Worm (Caenorhabditis elegans): ENCODE data around the gene grwd-1.

Gene grwd-1

DNA sequence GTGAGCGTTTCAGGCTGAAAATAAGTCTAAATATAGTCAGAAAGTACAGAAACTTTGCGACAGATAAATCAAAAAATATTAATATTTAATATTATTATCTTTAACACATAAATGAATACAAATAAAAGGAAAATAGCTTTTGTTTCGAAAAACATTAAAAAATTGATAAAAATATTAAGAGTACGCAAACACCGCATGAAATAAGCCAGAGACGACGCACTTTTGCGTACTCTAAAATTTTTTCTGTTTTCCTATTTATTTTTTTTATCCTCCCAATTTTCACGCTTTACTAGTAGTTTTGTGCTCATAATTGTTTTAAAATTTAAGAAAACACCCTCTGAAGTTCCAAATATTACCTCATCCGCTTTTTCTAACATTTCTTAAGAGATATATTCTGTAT, at the start of gene grwd-1, which contains the start of gene rbm-42:
grwd-1 (plus strand) TSS at position 328 of the 400 bp plus-strand sequence.
rbm-42 (minus strand) TSS at position 93 of the 400 bp plus-strand sequence.
- TF ChIP-seq nhr-67 (tag; optimal IDR thresholded peaks at IDR 0.05) (no peak), jun-1 (tag; optimal IDR thresholded peaks at IDR 0.05) (no peak), mml-1 (tag; optimal IDR thresholded peaks at IDR 0.05) (no peak), nfya-1 (tag; optimal IDR thresholded peaks at IDR 0.05; ENCODE audit: insufficient read depth) (no peak), elt-3 (tag; optimal IDR thresholded peaks at IDR 0.05) (no peak), pha-4 (tag; optimal IDR thresholded peaks at IDR 0.05) (peak; percentile 76), lin-15B (tag; optimal IDR thresholded peaks at IDR 0.05) (peak; percentile 26), lsy-12 (tag; optimal IDR thresholded peaks at IDR 0.05) (no peak), nhr-11 (tag; optimal IDR thresholded peaks at IDR 0.05) (no peak), ceh-9 (tag; optimal IDR thresholded peaks at IDR 0.05) (no peak), unc-62 (GFP tag; optimal IDR thresholded peaks at IDR 0.05) (no peak), nhr-12 (tag; optimal IDR thresholded peaks at IDR 0.05) (no peak), eor-1 (tag; optimal IDR thresholded peaks at IDR 0.05) (no peak), lin-39 (tag; optimal IDR thresholded peaks at IDR 0.05) (no peak), egl-5 (tag; optimal IDR thresholded peaks at IDR 0.05) (no peak), snpc-4 (tag; optimal IDR thresholded peaks at IDR 0.05) (no peak), unc-39 (tag; optimal IDR thresholded peaks at IDR 0.05) (no peak)

DNA sequence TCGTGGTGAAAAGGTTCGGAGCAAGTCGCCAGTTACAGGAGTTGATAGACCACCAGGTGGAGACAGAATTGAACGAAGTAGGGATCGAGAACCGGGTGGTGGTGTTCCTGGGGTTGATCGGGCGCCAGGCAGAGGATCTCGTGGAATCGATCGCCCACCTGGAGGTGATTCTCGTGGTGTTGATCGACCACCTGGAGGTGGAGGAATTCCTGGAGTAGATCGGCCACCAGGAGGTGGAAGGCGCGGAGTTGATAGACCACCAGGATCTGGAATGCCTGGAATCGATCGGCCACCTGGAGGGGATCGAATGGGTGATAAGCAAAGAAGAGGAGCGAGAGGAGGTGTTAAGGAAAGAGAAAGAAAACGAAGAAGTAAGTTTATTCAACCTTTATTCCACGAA, 47.8 kb upstream of the grwd-1 start:
- no peak for TF ChIP-seq unc-62 (GFP tag; optimal IDR thresholded peaks at IDR 0.05)
- no peak for TF ChIP-seq unc-39 (tag; optimal IDR thresholded peaks at IDR 0.05)
- TF ChIP-seq mdl-1 (tag; optimal IDR thresholded peaks at IDR 0.05), result no peak
- TF ChIP-seq tbx-2 (tag; optimal IDR thresholded peaks at IDR 0.05), result no peak
- no peak for TF ChIP-seq nhr-28 (tag; optimal IDR thresholded peaks at IDR 0.05)
- TF ChIP-seq ama-1 (optimal IDR thresholded peaks at IDR 0.05), result no peak
- no peak for TF ChIP-seq elt-2 (tag; optimal IDR thresholded peaks at IDR 0.05)
- no peak for TF ChIP-seq ztf-11 (tag; optimal IDR thresholded peaks at IDR 0.05)
- no peak for TF ChIP-seq ceh-16 (tag; optimal IDR thresholded peaks at IDR 0.05)
- TF ChIP-seq ceh-82 (tag; optimal IDR thresholded peaks at IDR 0.05), result no peak
- TF ChIP-seq elt-1 (tag; optimal IDR thresholded peaks at IDR 0.05), result no peak
- no peak for TF ChIP-seq egl-5 (tag; optimal IDR thresholded peaks at IDR 0.05)
- TF ChIP-seq nhr-77 (tag; optimal IDR thresholded peaks at IDR 0.05), result no peak
- TF ChIP-seq eor-1 (tag; optimal IDR thresholded peaks at IDR 0.05), result no peak
- no peak for TF ChIP-seq lsy-12 (tag; optimal IDR thresholded peaks at IDR 0.05)

DNA sequence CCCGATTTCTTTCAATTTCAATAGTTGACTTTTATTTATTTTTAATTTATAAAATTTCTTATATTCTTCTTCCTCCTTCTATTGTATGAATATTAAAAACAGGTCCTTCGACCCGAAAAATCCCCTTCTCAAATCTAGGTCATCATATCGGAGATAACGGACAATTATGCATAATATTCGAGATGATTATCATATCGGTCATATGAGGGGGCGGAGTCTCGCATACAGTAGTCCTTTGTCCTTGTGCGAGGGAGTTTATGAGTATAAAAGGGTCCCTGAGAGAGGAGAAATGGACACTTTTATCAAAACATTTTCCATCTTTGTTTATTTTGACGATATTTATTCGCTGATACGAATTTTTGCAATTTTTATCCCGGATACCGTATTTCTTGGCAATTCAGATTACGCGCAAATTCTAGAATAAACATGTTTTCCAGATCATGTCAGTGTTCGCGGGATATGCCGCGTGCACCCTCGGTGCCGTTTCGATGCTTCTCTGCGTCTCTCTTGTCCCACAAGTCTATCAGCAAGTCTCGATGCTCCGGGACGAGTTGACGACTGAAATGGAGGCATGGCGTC, 46.3 kb upstream of the grwd-1 start, which contains the start of gene dpy-17:
dpy-17 (plus strand) TSS at position 438 of the 579 bp plus-strand sequence.
- TF ChIP-seq elt-3 (tag; optimal IDR thresholded peaks at IDR 0.05), result no peak
- no peak for TF ChIP-seq zag-1 (tag; optimal IDR thresholded peaks at IDR 0.05)
- no peak for TF ChIP-seq ceh-16 (tag; optimal IDR thresholded peaks at IDR 0.05)
- TF ChIP-seq ztf-11 (tag; optimal IDR thresholded peaks at IDR 0.05), result no peak
- TF ChIP-seq aly-2 (tag; optimal IDR thresholded peaks at IDR 0.05), result no peak
- no peak for TF ChIP-seq fkh-2 (tag; optimal IDR thresholded peaks at IDR 0.05)
- no peak for TF ChIP-seq ceh-82 (tag; optimal IDR thresholded peaks at IDR 0.05)
- TF ChIP-seq ama-1 (optimal IDR thresholded peaks at IDR 0.05), result no peak
- TF ChIP-seq snpc-4 (tag; optimal IDR thresholded peaks at IDR 0.05), result no peak
- no peak for TF ChIP-seq mml-1 (tag; optimal IDR thresholded peaks at IDR 0.05)
- TF ChIP-seq lin-15B (tag; optimal IDR thresholded peaks at IDR 0.05), result no peak
- TF ChIP-seq R02D3.7 (tag; optimal IDR thresholded peaks at IDR 0.05), result no peak
- TF ChIP-seq pqm-1 (tag; optimal IDR thresholded peaks at IDR 0.05), result no peak
- TF ChIP-seq tbx-2 (tag; optimal IDR thresholded peaks at IDR 0.05), result no peak
- no peak for TF ChIP-seq nhr-237 (tag; optimal IDR thresholded peaks at IDR 0.05)
- no peak for TF ChIP-seq egl-5 (tag; optimal IDR thresholded peaks at IDR 0.05)
- TF ChIP-seq skn-1 (tag; optimal IDR thresholded peaks at IDR 0.05), result no peak
- no peak for TF ChIP-seq nhr-43 (tag; optimal IDR thresholded peaks at IDR 0.05; ENCODE audit: poor library complexity, severe bottlenecking)
- TF ChIP-seq ztf-4 (tag; optimal IDR thresholded peaks at IDR 0.05), result no peak

DNA sequence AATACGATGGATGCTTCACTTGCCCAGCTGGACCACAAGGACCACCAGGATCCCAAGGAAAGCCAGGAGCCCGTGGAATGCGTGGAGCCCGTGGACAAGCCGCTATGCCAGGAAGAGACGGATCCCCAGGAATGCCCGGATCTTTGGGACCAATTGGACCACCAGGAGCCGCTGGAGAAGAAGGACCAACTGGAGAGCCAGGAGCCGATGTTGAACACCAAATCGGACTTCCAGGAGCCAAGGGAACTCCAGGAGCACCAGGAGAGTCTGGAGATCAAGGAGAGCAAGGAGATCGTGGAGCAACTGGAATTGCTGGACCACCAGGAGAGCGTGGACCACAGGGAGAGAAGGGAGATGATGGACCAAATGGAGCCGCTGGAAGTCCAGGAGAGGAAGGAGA, 45.3 kb upstream of the grwd-1 start:
- TF ChIP-seq nhr-28 (tag; optimal IDR thresholded peaks at IDR 0.05), result no peak
- no peak for TF ChIP-seq nhr-43 (tag; optimal IDR thresholded peaks at IDR 0.05; ENCODE audit: poor library complexity, severe bottlenecking)
- no peak for TF ChIP-seq egl-5 (tag; optimal IDR thresholded peaks at IDR 0.05)
- no peak for TF ChIP-seq pha-4 (tag; optimal IDR thresholded peaks at IDR 0.05)
- TF ChIP-seq nhr-77 (tag; optimal IDR thresholded peaks at IDR 0.05), result no peak
- TF ChIP-seq ceh-28 (tag; optimal IDR thresholded peaks at IDR 0.05), result no peak
